Fruit fly (Drosophila melanogaster) whole organism, embryonic: ENCODE data around the gene CG9948.

Experiments used
- Ada2b ChIP-seq: fragments of 200-800 bp; sonication (Bioruptor generic); IDR thresholded peaks from 2 replicates; pipeline ENCODE4 v1.3.6; 2022; ENCODE audit warnings: missing biosample characterization, missing genetic modification characterization
- Awh ChIP-seq: fragments of 200-800 bp; sonication (Bioruptor generic); IDR thresholded peaks from 2 replicates; pipeline ENCODE4, ENCODE4 v1.3.6; 2022; ENCODE audit warnings: missing biosample characterization, missing genetic modification characterization
- CG10209 ChIP-seq: fragments of 200-800 bp; sonication (Bioruptor generic); optimal IDR thresholded peaks from 3 replicates; lab custom pipeline; 2017; ENCODE audit warnings: missing biosample characterization, mild to moderate bottlenecking, missing genetic modification characterization, missing genetic modification reagents
- CG10274 ChIP-seq: fragments of 200-800 bp; sonication (Bioruptor generic); optimal IDR thresholded peaks from 3 replicates; lab custom pipeline; 2017; ENCODE audit warnings: missing biosample characterization, mild to moderate bottlenecking, missing genetic modification characterization
- CG10431 ChIP-seq: fragments of 200-800 bp; sonication (Bioruptor generic); optimal IDR thresholded peaks from 3 replicates; lab custom pipeline; 2018; ENCODE audit warnings: missing biosample characterization, mild to moderate bottlenecking, missing genetic modification characterization
- CG10959 ChIP-seq: fragments of 200-800 bp; sonication (Bioruptor generic); IDR thresholded peaks from 2 replicates; pipeline ENCODE4 v1.3.6; 2022; ENCODE audit warnings: missing biosample characterization, missing genetic modification characterization
- CG12071 ChIP-seq: fragments of 200-800 bp; sonication (Bioruptor generic); optimal IDR thresholded peaks from 3 replicates; lab custom pipeline; 2018; ENCODE audit warnings: missing biosample characterization, mild to moderate bottlenecking, missing genetic modification characterization
- CG1603 ChIP-seq: fragments of 200-800 bp; sonication (Bioruptor generic); optimal IDR thresholded peaks from 2 replicates; lab custom pipeline; 2019; ENCODE audit warnings: missing biosample characterization, mild to moderate bottlenecking, missing genetic modification characterization, moderate library complexity
- CG17359 ChIP-seq: fragments of 200-800 bp; sonication (Bioruptor generic); optimal IDR thresholded peaks from 3 replicates; lab custom pipeline; 2018; ENCODE audit warnings: missing biosample characterization, mild to moderate bottlenecking, missing genetic modification characterization, moderate library complexity
- CG17385 ChIP-seq: fragments of 200-800 bp; sonication (Bioruptor generic); optimal IDR thresholded peaks from 3 replicates; lab custom pipeline; 2018; ENCODE audit warnings: missing biosample characterization, mild to moderate bottlenecking, missing genetic modification characterization
- CG17612 ChIP-seq: fragments of 200-800 bp; sonication (Bioruptor generic); IDR thresholded peaks from 2 replicates; pipeline ENCODE4 v1.3.6; 2022; ENCODE audit warnings: missing biosample characterization, missing genetic modification characterization
- CG2199 ChIP-seq: fragments of 200-800 bp; sonication (Bioruptor generic); IDR thresholded peaks from 3 replicates; pipeline ENCODE4 v1.3.6; 2022; ENCODE audit warnings: missing biosample characterization, missing genetic modification characterization
- CG3838 ChIP-seq: fragments of 200-800 bp; sonication (Bioruptor generic); optimal IDR thresholded peaks from 3 replicates; lab custom pipeline; 2016; ENCODE audit warnings: missing biosample characterization, missing genetic modification characterization
- CG3847 ChIP-seq: fragments of 200-800 bp; sonication (Bioruptor generic); IDR thresholded peaks from 2 replicates; pipeline ENCODE4 v1.3.6; 2022; ENCODE audit warnings: missing biosample characterization, missing genetic modification characterization
- CG43689 ChIP-seq: fragments of 200-800 bp; sonication (Bioruptor generic); IDR thresholded peaks from 2 replicates; pipeline ENCODE4 v1.3.6; 2022; ENCODE audit warnings: missing biosample characterization, missing genetic modification characterization
- CG5953 ChIP-seq: fragments of 200-800 bp; sonication (Bioruptor generic); IDR thresholded peaks from 2 replicates; pipeline ENCODE4 v1.3.6; 2022; ENCODE audit warnings: missing biosample characterization, missing genetic modification characterization
- CG6175 ChIP-seq: fragments of 200-800 bp; sonication (Bioruptor generic); IDR thresholded peaks from 3 replicates; pipeline ENCODE4 v1.3.6; 2022; ENCODE audit warnings: missing biosample characterization, missing genetic modification characterization
- CG7372 ChIP-seq: fragments of 200-800 bp; sonication (Bioruptor generic); IDR thresholded peaks from 2 replicates; pipeline ENCODE4 v1.3.6; 2022; ENCODE audit warnings: missing biosample characterization, missing genetic modification characterization
- CG8478 ChIP-seq: fragments of >200 bp; optimal IDR thresholded peaks from 2 replicates; lab custom pipeline; 2018
- CG9876 ChIP-seq: fragments of 200-800 bp; sonication (Bioruptor generic); optimal IDR thresholded peaks from 2 replicates; lab custom pipeline; 2016; ENCODE audit warnings: missing biosample characterization, missing genetic modification characterization
- CTCF ChIP-seq: fragments of 200-800 bp; sonication (Bioruptor generic); optimal IDR thresholded peaks from 2 replicates; lab custom pipeline; 2017; ENCODE audit warnings: missing biosample characterization, mild to moderate bottlenecking, missing genetic modification characterization, moderate library complexity
- Dbx ChIP-seq: fragments of 200-800 bp; sonication (Bioruptor generic); IDR thresholded peaks from 3 replicates; pipeline ENCODE4 v1.3.6; 2022; ENCODE audit warnings: missing biosample characterization, missing genetic modification characterization
- Deaf1 ChIP-seq: fragments of 200-800 bp; optimal IDR thresholded peaks from 3 replicates; lab custom pipeline; 2019; ENCODE audit warnings: missing biosample characterization, mild to moderate bottlenecking, missing genetic modification characterization, moderate library complexity
- Fer1 ChIP-seq: fragments of 200-800 bp; sonication (Bioruptor generic); optimal IDR thresholded peaks from 2 replicates; lab custom pipeline; 2017; ENCODE audit warnings: missing biosample characterization, mild to moderate bottlenecking, missing genetic modification characterization
- Nf-YB ChIP-seq: fragments of 200-800 bp; sonication (Bioruptor generic); optimal IDR thresholded peaks from 3 replicates; lab custom pipeline; 2019; ENCODE audit warnings: missing biosample characterization, mild to moderate bottlenecking, missing genetic modification characterization, moderate library complexity
- Nf-YC ChIP-seq: fragments of 200-800 bp; optimal IDR thresholded peaks from 3 replicates; lab custom pipeline; 2019; ENCODE audit warnings: missing biosample characterization, mild to moderate bottlenecking, missing genetic modification characterization, moderate library complexity
- Oaz ChIP-seq: fragments of 200-800 bp; sonication (Bioruptor generic); IDR thresholded peaks from 2 replicates; pipeline ENCODE4 v1.3.6; 2022; ENCODE audit warnings: missing biosample characterization, missing genetic modification characterization
- Opbp ChIP-seq: fragments of 200-800 bp; sonication (Bioruptor generic); IDR thresholded peaks from 3 replicates; pipeline ENCODE4 v1.3.6; 2022; ENCODE audit warnings: missing biosample characterization, missing genetic modification characterization; ENCODE audit not compliant: partially characterized antibody
- Usf ChIP-seq: fragments of 200-800 bp; sonication (Bioruptor generic); optimal IDR thresholded peaks from 2 replicates; lab custom pipeline; 2017; ENCODE audit warnings: missing genotype, missing biosample characterization, missing genetic modification characterization
- ab ChIP-seq: fragments of 200-800 bp; sonication (Bioruptor generic); optimal IDR thresholded peaks from 2 replicates; lab custom pipeline; 2016; ENCODE audit warnings: missing biosample characterization, missing genetic modification characterization
- ac ChIP-seq: fragments of 200-800 bp; sonication (Bioruptor generic); optimal IDR thresholded peaks from 3 replicates; lab custom pipeline; 2017; ENCODE audit warnings: missing biosample characterization, mild to moderate bottlenecking, missing genetic modification characterization
- caup ChIP-seq: fragments of 200-800 bp; sonication (Bioruptor generic); optimal IDR thresholded peaks from 3 replicates; lab custom pipeline; 2017; ENCODE audit warnings: missing biosample characterization, mild to moderate bottlenecking, missing genetic modification characterization, moderate library complexity; ENCODE audit not compliant: severe bottlenecking
- chinmo ChIP-seq: fragments of 200-800 bp; sonication (Bioruptor generic); IDR thresholded peaks from 4 replicates; pipeline ENCODE4 v1.3.6; 2022; ENCODE audit warnings: missing biosample characterization, missing genetic modification characterization; ENCODE audit not compliant: partially characterized antibody
- ci ChIP-seq: fragments of 200-800 bp; sonication (Bioruptor generic); IDR thresholded peaks from 3 replicates; pipeline ENCODE4 v1.3.6; 2022; ENCODE audit warnings: missing biosample characterization, missing genetic modification characterization
- crp ChIP-seq, 2 experiments: fragments of 200-800 bp; sonication (Bioruptor generic); optimal IDR thresholded peaks; 2 replicates in 1 of 2; 3 replicates in 1 of 2; lab custom pipeline; 2017; ENCODE audit warnings: missing biosample characterization in 2 of 2, missing genetic modification characterization in 2 of 2, mild to moderate bottlenecking in 1 of 2, moderate library complexity in 1 of 2
- dan ChIP-seq: fragments of 200-800 bp; sonication (Bioruptor generic); IDR thresholded peaks from 2 replicates; pipeline ENCODE4 v1.3.6; 2022; ENCODE audit warnings: missing biosample characterization, missing genetic modification characterization
- danr ChIP-seq: fragments of 200-800 bp; sonication (Bioruptor generic); IDR thresholded peaks from 2 replicates; pipeline ENCODE4 v1.3.6; 2022; ENCODE audit warnings: missing biosample characterization, missing genetic modification characterization
- dmrt99B ChIP-seq: fragments of 200-800 bp; sonication (Bioruptor generic); optimal IDR thresholded peaks from 2 replicates; lab custom pipeline; 2018; ENCODE audit warnings: missing biosample characterization, mild to moderate bottlenecking, missing genetic modification characterization, moderate library complexity
- gcm2 ChIP-seq: fragments of 200-800 bp; sonication (Bioruptor generic); optimal IDR thresholded peaks from 2 replicates; lab custom pipeline; 2016; ENCODE audit warnings: missing biosample characterization, missing genetic modification characterization
- grn ChIP-seq: fragments of 200-800 bp; sonication (Bioruptor generic); optimal IDR thresholded peaks from 3 replicates; lab custom pipeline; 2017; ENCODE audit warnings: missing biosample characterization, missing genetic modification characterization
- lmd ChIP-seq: fragments of 200-800 bp; sonication (Bioruptor generic); IDR thresholded peaks from 2 replicates; pipeline ENCODE4 v1.3.6; 2022; ENCODE audit warnings: missing biosample characterization, missing genetic modification characterization
- lov ChIP-seq, 2 experiments: fragments of 200-800 bp in 1 of 2; fragments of >200 bp in 1 of 2; sonication (Bioruptor generic) in 1 of 2; IDR thresholded peaks in 1 of 2; optimal IDR thresholded peaks in 1 of 2; 2 replicates in 1 of 2; 3 replicates in 1 of 2; pipeline versions ENCODE4 v1.3.6 to Lab custom; 2017 to 2022; ENCODE audit warnings: missing biosample characterization in 1 of 2, missing genetic modification characterization in 1 of 2
- mam ChIP-seq: fragments of 200-800 bp; sonication (Bioruptor generic); optimal IDR thresholded peaks from 3 replicates; lab custom pipeline; 2016; ENCODE audit warnings: missing biosample characterization, missing genetic modification characterization
- pita ChIP-seq: fragments of 200-800 bp; sonication (Bioruptor generic); optimal IDR thresholded peaks from 2 replicates; lab custom pipeline; 2017; ENCODE audit warnings: missing biosample characterization, mild to moderate bottlenecking, missing genetic modification characterization
- prd ChIP-seq, 3 experiments: fragments of >200 bp in 2 of 3; fragments of 200-800 bp in 1 of 3; sonication (Bioruptor generic) in 1 of 3; optimal IDR thresholded peaks in 2 of 3; IDR thresholded peaks in 1 of 3; 2 replicates in 2 of 3; 3 replicates in 1 of 3; pipeline versions ENCODE4 v1.3.6 to Lab custom; 2017 to 2022; ENCODE audit warnings: missing biosample characterization in 1 of 3, missing genetic modification characterization in 1 of 3
- row ChIP-seq: fragments of 200-800 bp; sonication (Bioruptor generic); IDR thresholded peaks from 3 replicates; pipeline ENCODE4 v1.3.6; 2022; ENCODE audit warnings: missing biosample characterization, missing genetic modification characterization
- salm ChIP-seq: fragments of 200-800 bp; sonication (Bioruptor generic); optimal IDR thresholded peaks from 2 replicates; lab custom pipeline; 2018; ENCODE audit warnings: missing biosample characterization, mild to moderate bottlenecking, missing genetic modification characterization
- stc ChIP-seq: fragments of 200-800 bp; sonication (Bioruptor generic); IDR thresholded peaks from 2 replicates; pipeline ENCODE4 v1.3.6; 2022; ENCODE audit warnings: missing biosample characterization, missing genetic modification characterization
- wek ChIP-seq: fragments of 200-800 bp; sonication (Bioruptor generic); optimal IDR thresholded peaks from 3 replicates; lab custom pipeline; 2018; ENCODE audit warnings: missing biosample characterization, mild to moderate bottlenecking, missing genetic modification characterization, moderate library complexity

CG9948 gene

DNA sequence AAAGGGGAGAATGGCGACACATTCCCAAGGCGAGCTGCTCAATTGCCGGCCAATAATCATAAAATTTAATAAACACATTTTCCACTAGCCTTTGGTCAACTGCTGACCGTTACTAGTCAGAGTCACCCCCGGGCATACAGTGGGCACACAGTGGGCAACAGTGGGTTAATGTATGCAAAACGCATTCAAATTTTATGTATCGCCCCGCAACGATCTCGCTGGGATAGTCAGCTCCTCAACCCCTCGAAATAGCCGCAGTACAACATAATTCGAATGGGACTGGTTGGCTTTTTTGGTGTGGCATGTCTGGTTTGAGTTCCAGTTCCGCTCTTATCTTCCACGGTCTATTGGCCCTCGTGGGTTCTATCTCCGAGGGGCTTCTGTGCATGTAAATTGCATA, 36.6 kb upstream of the CG9948 start (continued):
- TF ChIP-seq CG17612 (GFP tag; lab: Robert Waterston, UW) (no peak), dan (GFP tag; lab: Robert Waterston, UW) (no peak), Oaz (GFP tag; lab: Robert Waterston, UW) (no peak), ab (GFP tag; lab: Kevin White, UChicago) (no peak), CG17359 (tag; lab: Kevin White, UChicago) (no peak), CG6175 (GFP tag; lab: Robert Waterston, UW) (peak; percentile 43; the same call in 1 of the 3 replicates), gcm2 (GFP tag; lab: Kevin White, UChicago) (no peak), CG43689 (GFP tag; lab: Robert Waterston, UW) (no peak), CG9876 (no peak), grn (GFP tag; lab: Kevin White, UChicago) (peak; percentile 72)

DNA sequence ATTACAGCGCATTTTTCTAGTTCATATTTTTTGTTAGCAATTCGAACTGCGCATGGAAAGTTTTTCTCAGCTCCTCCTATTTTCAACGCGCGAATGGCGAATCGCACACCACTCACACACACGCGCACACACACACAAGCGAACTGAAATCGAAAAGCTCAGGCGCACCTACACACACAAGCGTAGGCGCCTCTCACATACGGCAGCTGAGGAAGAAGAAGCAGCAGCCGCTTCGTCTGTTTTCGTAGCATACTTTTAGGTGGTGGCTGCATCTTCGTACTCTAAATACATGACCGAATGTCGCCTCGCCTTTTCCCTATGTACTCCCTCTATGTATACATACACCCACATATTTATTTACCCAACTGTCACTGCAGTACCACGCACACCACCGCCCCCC, 29.9 kb upstream of the CG9948 start:
- TF ChIP-seq CG1603 (tag; lab: Kevin White, UChicago): no peak
- TF ChIP-seq Opbp: 0 out of 3 replicates have a peak, but pooled peaks have one; percentile 40
- TF ChIP-seq row (GFP tag; lab: Robert Waterston, UW): no peak
- TF ChIP-seq mam: no peak
- 0 out of 2 replicates have a peak, but pooled peaks have one; percentile 31 for TF ChIP-seq CG10959
- TF ChIP-seq pita: no peak
- TF ChIP-seq ac (GFP tag; lab: Kevin White, UChicago): no peak
- TF ChIP-seq CG17385: peak; percentile 87
- TF ChIP-seq wek (GFP tag; lab: Kevin White, UChicago): no peak
- TF ChIP-seq Fer1 (GFP tag; lab: Kevin White, UChicago): no peak
- peak; percentile 11 for TF ChIP-seq CG8478 (lab: Kevin White, UChicago)
- no peak for TF ChIP-seq CG5953 (GFP tag; lab: Robert Waterston, UW)
- no peak for TF ChIP-seq Dbx (GFP tag; lab: Robert Waterston, UW)
- TF ChIP-seq CTCF: peak; percentile 48
- no peak for TF ChIP-seq CG12071 (GFP tag; lab: Kevin White, UChicago)
- TF ChIP-seq CG3847 (GFP tag; lab: Robert Waterston, UW): no peak
- no peak for TF ChIP-seq Ada2b (GFP tag; lab: Robert Waterston, UW)
- TF ChIP-seq CG3838 (GFP tag; lab: Kevin White, UChicago): no peak
- TF ChIP-seq lmd: no peak
- TF ChIP-seq CG2199 (GFP tag; lab: Robert Waterston, UW): peak; percentile 70; the same call in 1 of the 3 replicates
- TF ChIP-seq Nf-YC (tag; lab: Kevin White, UChicago): peak; percentile 79
- peak; percentile 72 for TF ChIP-seq Nf-YB (GFP tag; lab: Kevin White, UChicago)
- no peak for TF ChIP-seq stc (GFP tag; lab: Robert Waterston, UW)
- no peak for TF ChIP-seq lov (optimal IDR thresholded peaks at IDR 0.05; lab: Kevin White, UChicago)
- no peak for TF ChIP-seq lov (GFP tag; IDR thresholded peaks at IDR 0.05; lab: Robert Waterston, UW)
- TF ChIP-seq caup (GFP tag; lab: Kevin White, UChicago): no peak
- TF ChIP-seq salm (tag; lab: Kevin White, UChicago): no peak
- TF ChIP-seq Deaf1 (tag; lab: Kevin White, UChicago): peak; percentile 69
- TF ChIP-seq dmrt99B (tag; lab: Kevin White, UChicago): no peak
- no peak for TF ChIP-seq prd (optimal IDR thresholded peaks at IDR 0.05; lab: Kevin White, UChicago)
- TF ChIP-seq prd (GFP tag; IDR thresholded peaks at IDR 0.05; lab: Robert Waterston, UW): 0 out of 3 replicates have a peak, but pooled peaks have one; percentile 7
- no peak for TF ChIP-seq CG10274
- TF ChIP-seq Awh (GFP tag; lab: Robert Waterston, UW): 0 out of 2 replicates have a peak, but pooled peaks have one; percentile 10
- peak; percentile 26 for TF ChIP-seq CG10431 (GFP tag; lab: Kevin White, UChicago)
- TF ChIP-seq CG7372 (GFP tag; lab: Robert Waterston, UW): no peak
- no peak for TF ChIP-seq crp (GFP tag; optimal IDR thresholded peaks at IDR 0.05; lab: Kevin White, UChicago)
- no peak for TF ChIP-seq Usf (GFP tag; lab: Kevin White, UChicago)
- no peak for TF ChIP-seq CG10209
- peak; percentile 62 for TF ChIP-seq ci
- 0 out of 4 replicates have a peak, but pooled peaks have one; percentile 35 for TF ChIP-seq chinmo
- TF ChIP-seq danr (GFP tag; lab: Robert Waterston, UW): no peak
